Fruit fly (Drosophila melanogaster) ovary, adult (tissue): Measurements from ENCODE around the gene Rala.

ENCODE experiments used
- CG17801 ChIP-seq: fragments of 200-800 bp; optimal IDR thresholded peaks from 2 replicates; lab custom pipeline; 2019; ENCODE audit warnings: missing biosample characterization, mild to moderate bottlenecking, missing genetic modification characterization, moderate library complexity; ENCODE audit not compliant: partially characterized antibody

Rala gene

dm6 chrX:3720176-3720981, 944 bp upstream of the Rala start:
- TF ChIP-seq CG17801: peak; percentile 42

dm6 chrX:3718592-3719267, 705 bp downstream of the Rala start:
- no peak for TF ChIP-seq CG17801

DNA sequence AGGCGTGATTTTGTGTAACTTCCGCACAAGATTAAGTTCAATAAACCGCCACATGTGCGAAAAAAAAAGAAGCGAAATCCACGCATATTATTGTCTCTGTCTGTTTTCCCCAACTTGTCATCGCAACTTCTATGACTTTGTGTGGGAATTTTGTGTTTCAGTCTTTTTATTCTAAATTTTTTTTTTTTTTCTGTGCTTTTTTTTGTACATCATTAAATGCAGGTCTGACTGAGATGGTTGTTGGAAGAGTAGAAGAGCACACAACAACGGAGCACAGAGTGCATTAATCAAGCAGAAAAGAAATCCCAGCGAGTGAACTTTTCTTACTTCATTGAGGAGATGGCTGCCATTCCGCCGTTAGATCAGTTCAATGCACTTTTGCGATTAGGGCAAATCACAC, 3.8 kb downstream of the Rala start:
- no peak for TF ChIP-seq CG17801

- TF ChIP-seq CG17801: no peak
These were observed 5.4 kb downstream of the Rala start for dm6 chrX:3714020-3714419.

DNA sequence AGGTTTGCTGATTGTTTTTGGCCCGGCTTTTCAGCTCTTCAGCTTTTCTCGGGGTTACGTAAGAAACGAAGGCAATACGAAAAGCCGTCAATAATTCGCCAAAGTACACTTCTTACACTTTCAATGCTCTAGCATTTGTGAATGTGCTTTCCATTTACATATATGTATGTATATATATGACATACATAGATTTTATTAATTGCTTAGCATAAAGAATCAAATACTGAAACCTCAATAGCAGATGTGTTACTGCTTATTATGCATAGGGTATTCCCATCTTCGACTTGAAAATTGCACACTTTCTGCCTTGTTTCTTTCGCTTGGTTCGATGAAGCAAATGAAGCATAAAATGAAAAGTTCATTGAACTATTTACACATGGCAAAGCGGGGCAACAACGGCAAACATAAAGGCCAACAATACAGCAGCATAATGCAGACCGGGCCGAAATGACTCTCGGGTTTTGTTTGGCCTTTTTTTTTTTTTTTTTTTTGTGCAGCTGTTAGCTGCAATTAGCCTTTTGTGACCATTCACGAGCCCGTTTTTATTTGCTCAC, 8.8 kb downstream of the Rala start:
- no peak for TF ChIP-seq CG17801

- TF ChIP-seq CG17801: peak; percentile 68
These were observed 15.2 kb downstream of the Rala start for dm6 chrX:3704204-3704660.

- TF ChIP-seq CG17801: no peak
These were observed 22.8 kb downstream of the Rala start for dm6 chrX:3696540-3697206.

DNA sequence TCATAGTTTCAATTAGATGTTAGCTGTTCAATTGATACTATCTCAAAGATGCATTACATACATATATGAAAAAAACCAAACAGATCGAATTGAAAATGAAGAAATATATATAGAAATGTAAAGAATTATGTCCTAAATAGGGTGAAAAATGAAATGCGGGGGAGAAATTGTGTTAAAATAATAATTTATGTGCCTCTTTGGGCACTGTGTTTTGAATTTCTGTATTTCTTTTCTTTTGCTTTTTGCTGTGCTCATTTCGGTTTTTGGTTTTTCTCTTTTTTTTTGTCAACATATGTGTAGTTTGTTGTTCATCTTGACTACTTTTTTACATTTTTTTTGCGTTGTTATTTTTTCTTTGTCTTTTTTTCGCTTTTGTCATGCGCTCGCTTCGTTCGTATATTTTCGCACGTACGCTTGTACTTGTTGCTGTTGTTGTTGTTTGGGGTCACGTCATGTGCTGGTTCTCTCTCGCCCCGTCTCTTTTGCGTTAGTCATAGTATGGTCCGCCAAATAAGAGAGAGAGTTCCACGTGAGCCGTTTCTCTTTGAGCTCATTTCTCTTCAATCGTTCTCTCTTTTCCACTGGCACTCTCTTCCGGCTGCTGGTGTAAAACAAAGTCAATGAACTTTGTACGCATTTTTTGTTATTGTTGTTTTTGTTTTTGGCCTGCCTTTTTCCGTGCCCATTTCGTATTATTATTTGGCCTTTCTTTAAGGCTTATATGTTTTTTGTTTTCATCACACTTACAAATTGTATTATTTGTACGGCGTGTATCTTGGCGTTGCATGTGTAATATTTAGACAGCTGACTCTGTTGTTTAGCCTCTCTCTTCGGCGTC, 24.1 kb downstream of the Rala start:
- TF ChIP-seq CG17801: peak; percentile 98

DNA sequence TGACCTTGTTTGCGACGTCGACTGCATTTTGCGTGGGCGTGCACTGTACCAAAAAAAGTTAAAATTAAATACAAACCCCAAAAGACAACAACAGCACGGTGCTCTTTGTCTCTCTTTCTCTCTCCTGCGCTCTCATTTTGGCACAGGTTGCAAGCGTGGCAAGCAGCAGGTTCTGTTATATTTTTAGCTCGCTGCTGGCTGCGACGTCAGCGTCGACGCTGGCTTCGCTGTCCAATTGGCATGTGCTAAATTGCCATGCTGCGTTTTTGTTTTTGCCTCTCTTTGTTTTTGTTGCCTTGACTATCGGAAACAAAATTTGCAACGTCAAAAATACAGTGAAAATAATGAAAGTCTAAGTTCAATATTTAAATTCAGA, 24.7 kb downstream of the Rala start:
- no peak for TF ChIP-seq CG17801

dm6 chrX:3693989-3694769, 25.3 kb downstream of the Rala start:
- TF ChIP-seq CG17801: peak; percentile 52

dm6 chrX:3691623-3692553, 27.5 kb downstream of the Rala start:
- TF ChIP-seq CG17801: peak; percentile 71

dm6 chrX:3690631-3691030, 28.8 kb downstream of the Rala start:
- no peak for TF ChIP-seq CG17801

- TF ChIP-seq CG17801: peak; percentile 85
These were observed 30.4 kb downstream of the Rala start for dm6 chrX:3689079-3689478.

- no peak for TF ChIP-seq CG17801
These were observed 30.9 kb downstream of the Rala start for dm6 chrX:3688576-3688975.
